Fruit fly (Drosophila melanogaster): ENCODE results near the gene Chsy.

Gene Chsy

dm6 chrX:15582853-15583252 is 10.5 kb downstream of the Chsy start, which contains the start of the genes CG9215 and CG8097 (continued):
- TF ChIP-seq CG6854 (GFP tag; optimal IDR thresholded peaks at IDR 0.05), result no peak
- TF ChIP-seq ato (GFP tag; IDR thresholded peaks at IDR 0.05; ENCODE audit: partially characterized antibody), result peak; percentile 70
- TF ChIP-seq CG33557 (GFP tag; optimal IDR thresholded peaks at IDR 0.05), result peak; percentile 42
- TF ChIP-seq CG15514 (GFP tag; optimal IDR thresholded peaks at IDR 0.05), result peak; percentile 61
- no peak for TF ChIP-seq salm (tag; optimal IDR thresholded peaks at IDR 0.05)
- TF ChIP-seq tna (GFP tag; IDR thresholded peaks at IDR 0.05; ENCODE audit: partially characterized antibody), result peak; percentile 82
- no peak for TF ChIP-seq CG7839 (tag; optimal IDR thresholded peaks at IDR 0.05)
- no peak for TF ChIP-seq Oli (tag; optimal IDR thresholded peaks at IDR 0.05)
- no peak for TF ChIP-seq CG5180 (GFP tag; optimal IDR thresholded peaks at IDR 0.05)
- TF ChIP-seq CG31365 (tag; optimal IDR thresholded peaks at IDR 0.05), result no peak
- TF ChIP-seq odd (GFP tag; optimal IDR thresholded peaks at IDR 0.05), result no peak
- peak; percentile 98 for TF ChIP-seq Sry-δ (GFP tag; optimal IDR thresholded peaks at IDR 0.05)
- peak in 1 of 2 experiments; percentile 9 for TF ChIP-seq Hr51 (GFP tag; optimal IDR thresholded peaks at IDR 0.05)
- no peak for TF ChIP-seq CG4404 (GFP tag; IDR thresholded peaks at IDR 0.05)
- peak; percentile 78 for TF ChIP-seq Sin3A (optimal IDR thresholded peaks at IDR 0.05)
- TF ChIP-seq CG12219 (GFP tag; optimal IDR thresholded peaks at IDR 0.05), result no peak
- no peak for TF ChIP-seq Jarid2 (GFP tag; optimal IDR thresholded peaks at IDR 0.05)
- no peak for TF ChIP-seq sisA (GFP tag; IDR thresholded peaks at IDR 0.05)
- no peak for TF ChIP-seq CG18619 (GFP tag; optimal IDR thresholded peaks at IDR 0.05)
- peak; percentile 59 for TF ChIP-seq pzg (GFP tag; optimal IDR thresholded peaks at IDR 0.05)
- no peak for TF ChIP-seq zf30C (GFP tag; optimal IDR thresholded peaks at IDR 0.05)
- TF ChIP-seq CG7357 (GFP tag; IDR thresholded peaks at IDR 0.05), result no peak
- peak; percentile 37 for TF ChIP-seq CG10147 (GFP tag; optimal IDR thresholded peaks at IDR 0.05)
- TF ChIP-seq CG17802 (tag; optimal IDR thresholded peaks at IDR 0.05), result no peak
- peak; percentile 11 for TF ChIP-seq Deaf1 (tag; optimal IDR thresholded peaks at IDR 0.05)
- TF ChIP-seq E2f1 (GFP tag; IDR thresholded peaks at IDR 0.05), result no peak
- peak; percentile 88 for TF ChIP-seq sens (GFP tag)
- no peak for TF ChIP-seq CG13894 (tag; optimal IDR thresholded peaks at IDR 0.05)
- no peak for TF ChIP-seq CG3281 (GFP tag; optimal IDR thresholded peaks at IDR 0.05)
- TF ChIP-seq CG31388 (GFP tag; optimal IDR thresholded peaks at IDR 0.05), result no peak
- TF ChIP-seq D19A (tag; optimal IDR thresholded peaks at IDR 0.05), result no peak
- TF ChIP-seq CG3995 (GFP tag; optimal IDR thresholded peaks at IDR 0.05), result peak; percentile 81
- peak; percentile 97 for TF ChIP-seq Doc3 (GFP tag; IDR thresholded peaks at IDR 0.05; ENCODE audit: partially characterized antibody)
- no peak for TF ChIP-seq Taf1 (GFP tag; IDR thresholded peaks at IDR 0.05)
- no peak for TF ChIP-seq CG6689 (GFP tag; IDR thresholded peaks at IDR 0.05)
- TF ChIP-seq CG17829 (tag; optimal IDR thresholded peaks at IDR 0.05), result peak; percentile 55
- TF ChIP-seq CHES-1-like (GFP tag; optimal IDR thresholded peaks at IDR 0.05), result peak; percentile 48
- peak; percentile 12 for TF ChIP-seq CG10654 (GFP tag; optimal IDR thresholded peaks at IDR 0.05)
- no peak for TF ChIP-seq TFAM (GFP tag; optimal IDR thresholded peaks at IDR 0.05)
- TF ChIP-seq CG42726 (GFP tag; IDR thresholded peaks at IDR 0.05; ENCODE audit: partially characterized antibody), result peak; percentile 68; the same call in 1 of the 2 replicates
- TF ChIP-seq Bteb2 (GFP tag; optimal IDR thresholded peaks at IDR 0.05), result peak; percentile 39
- no peak for TF ChIP-seq trh (GFP tag; optimal IDR thresholded peaks at IDR 0.05)
- no peak for TF ChIP-seq CG10366 (GFP tag; IDR thresholded peaks at IDR 0.05)
- no peak for TF ChIP-seq GATAe (GFP tag; conservative IDR thresholded peaks at IDR 0.05)
- TF ChIP-seq CG12236 (GFP tag; optimal IDR thresholded peaks at IDR 0.05), result no peak
- no peak for TF ChIP-seq Hr78 (GFP tag; optimal IDR thresholded peaks at IDR 0.05)
- no peak for TF ChIP-seq Dip2 (GFP tag; IDR thresholded peaks at IDR 0.05)
- TF ChIP-seq corto (GFP tag; optimal IDR thresholded peaks at IDR 0.05), result no peak
- TF ChIP-seq CG17359 (tag; optimal IDR thresholded peaks at IDR 0.05), result no peak
- no peak for TF ChIP-seq ash1 (GFP tag; optimal IDR thresholded peaks at IDR 0.05)
- TF ChIP-seq CG32767 (GFP tag; IDR thresholded peaks at IDR 0.05), result no peak

Data from whole organism, embryonic.